Worm (Caenorhabditis elegans) whole organism, L3 larva: ENCODE results near the gene mel-11.

Experiments used
- elt-1 ChIP-seq: fragments of 150-350 bp; optimal IDR thresholded peaks from 2 replicates; lab custom pipeline; 2014; ENCODE audit warnings: missing biosample characterization, missing genetic modification characterization
- elt-2 ChIP-seq: sonication (generic microtip); optimal IDR thresholded peaks from 2 replicates; lab custom pipeline; 2016; ENCODE audit warnings: missing genetic modification reagents, mild to moderate bottlenecking, missing genetic modification characterization, missing compliant biosample characterization
- nhr-12 ChIP-seq: fragments of 150-350 bp; optimal IDR thresholded peaks from 2 replicates; lab custom pipeline; 2014; ENCODE audit warnings: missing biosample characterization, missing genetic modification characterization
- zag-1 ChIP-seq: fragments of 150-350 bp; optimal IDR thresholded peaks from 2 replicates; lab custom pipeline; 2014; ENCODE audit warnings: missing biosample characterization, missing genetic modification characterization

DNA sequence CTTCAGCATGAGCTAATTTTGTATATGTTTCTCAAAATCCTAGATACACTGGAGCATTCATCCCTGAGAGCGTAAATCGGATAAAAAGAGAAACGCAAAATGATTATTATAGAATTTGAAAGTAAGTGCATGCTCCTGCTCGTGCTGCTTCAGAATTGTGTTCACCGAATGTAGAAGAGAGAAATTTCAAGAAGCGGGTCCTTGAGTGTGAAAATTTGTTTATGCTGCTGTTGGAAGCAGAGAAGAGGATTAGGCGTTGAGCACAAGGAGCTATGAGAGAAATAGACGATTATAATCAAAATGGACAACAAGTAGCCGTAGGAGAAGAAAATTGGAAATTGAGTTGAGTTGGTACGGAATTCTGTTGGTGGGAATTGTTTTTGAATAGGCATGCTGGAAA, 46.6 kb upstream of the mel-11 start:
- TF ChIP-seq nhr-12 (tag; lab: Kevin White, UChicago): no peak
- TF ChIP-seq zag-1 (tag; lab: Kevin White, UChicago): no peak
- no peak for TF ChIP-seq elt-2 (tag; lab: Kevin White, UChicago)
- TF ChIP-seq elt-1 (tag; lab: Kevin White, UChicago): no peak
